Fruit fly (Drosophila melanogaster) whole organism, embryonic: ENCODE results near the gene CG10194.

ENCODE experiments used
- CG8944 ChIP-seq: fragments of 200-800 bp; sonication (Bioruptor generic); optimal IDR thresholded peaks from 3 replicates; lab custom pipeline; 2016; ENCODE audit warnings: missing biosample characterization, missing genetic modification characterization
- Gug ChIP-seq: fragments of 200-800 bp; sonication (Bioruptor generic); IDR thresholded peaks from 4 replicates; pipeline ENCODE4 v1.3.6; 2022; ENCODE audit warnings: missing biosample characterization, missing genetic modification characterization
- Lim3 ChIP-seq: fragments of 200-800 bp; sonication (Bioruptor generic); IDR thresholded peaks from 2 replicates; pipeline ENCODE4 v1.3.6; 2022; ENCODE audit warnings: missing biosample characterization, missing genetic modification characterization
- NK7.1 ChIP-seq: fragments of 200-800 bp; sonication (Bioruptor generic); optimal IDR thresholded peaks from 3 replicates; lab custom pipeline; 2016; ENCODE audit warnings: missing biosample characterization, missing genetic modification characterization

DNA sequence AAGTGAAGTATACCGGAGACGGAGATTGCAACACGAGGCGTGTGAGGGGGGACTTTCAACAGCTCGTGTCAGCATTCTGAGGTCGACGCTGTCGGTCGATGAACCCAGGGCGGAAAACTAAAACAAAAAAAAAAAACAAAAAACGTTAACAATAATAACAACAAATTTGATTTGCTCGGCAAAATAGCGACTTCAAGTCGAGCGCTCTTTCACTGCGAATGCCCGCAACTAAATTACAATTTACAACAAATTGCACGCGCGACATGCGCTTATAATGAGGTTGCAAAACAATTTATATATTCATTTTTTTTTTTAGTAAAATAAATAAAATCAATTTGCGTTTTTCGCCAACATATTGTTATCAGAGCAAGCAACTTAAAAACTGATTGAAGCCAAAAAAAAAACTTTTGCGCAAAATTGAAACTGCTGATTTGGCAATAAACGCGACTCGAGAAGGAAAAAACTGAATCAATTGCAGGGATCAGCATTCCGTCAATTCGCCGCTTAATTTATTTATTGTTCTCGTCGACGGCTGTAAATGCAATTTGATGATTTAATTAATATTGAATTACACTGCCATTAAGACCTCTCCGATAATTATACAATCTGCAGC lies 16.4 kb downstream of the CG10194 start:
- TF ChIP-seq CG8944 (GFP tag; lab: Kevin White, UChicago), result no peak
- TF ChIP-seq NK7.1 (GFP tag; lab: Kevin White, UChicago), result no peak
- no peak for TF ChIP-seq Gug (GFP tag; lab: Robert Waterston, UW)
- TF ChIP-seq Lim3 (GFP tag; lab: Robert Waterston, UW), result no peak
